Fruit fly (Drosophila melanogaster): ENCODE data around the gene Z600.

DNA sequence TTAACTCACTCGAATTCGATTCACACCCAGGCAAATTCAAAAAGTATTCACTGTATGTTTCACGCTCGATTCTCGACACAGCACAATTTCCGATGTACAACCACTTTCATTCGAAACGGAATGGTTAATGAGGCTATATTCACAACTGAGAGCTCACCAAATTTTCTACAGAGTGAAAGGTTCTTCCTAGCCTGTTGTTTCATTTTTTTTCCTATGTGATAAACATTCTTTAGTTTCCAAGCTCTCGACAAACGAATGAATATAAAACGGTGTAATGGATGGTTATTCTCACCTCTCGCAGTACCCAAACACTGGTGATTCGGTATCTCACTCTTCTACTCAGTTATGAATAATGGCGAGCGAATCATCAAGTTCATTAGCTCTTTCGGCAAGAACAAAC lies 34.9 kb upstream of the Z600 start, which contains the start of gene cocoon:
- TF ChIP-seq Dll (optimal IDR thresholded peaks at IDR 0.05) (no peak), EcR (GFP tag; optimal IDR thresholded peaks at IDR 0.05) (no peak), CG8478 (optimal IDR thresholded peaks at IDR 0.05) (no peak), psq (optimal IDR thresholded peaks at IDR 0.05) (no peak), pan (optimal IDR thresholded peaks at IDR 0.05) (no peak)
